Fruit fly (Drosophila melanogaster): ENCODE data around the gene spri.

- TF ChIP-seq CG9727 (GFP tag; optimal IDR thresholded peaks at IDR 0.05) (no peak), CG4282 (GFP tag; optimal IDR thresholded peaks at IDR 0.05) (no peak), CG4730 (GFP tag; IDR thresholded peaks at IDR 0.05) (no peak), CG2129 (GFP tag; IDR thresholded peaks at IDR 0.05; ENCODE audit: partially characterized antibody) (no peak), Dll (GFP tag; IDR thresholded peaks at IDR 0.05; ENCODE audit: partially characterized antibody) (no peak)
These were observed 42.0 kb upstream of the spri start, which contains the start of the genes CG9806 and X11Lbeta for dm6 chrX:10627062-10627756.

Measured in whole organism, embryonic.